Worm (Caenorhabditis elegans) whole organism, late embryonic: ENCODE measurements around the gene unc-26.

ENCODE experiments used
- C38D4.7 ChIP-seq: fragments of 200-800 bp; sonication (Bioruptor generic); optimal IDR thresholded peaks from 2 replicates; lab custom pipeline; 2018; ENCODE audit warnings: mild to moderate bottlenecking, missing genetic modification characterization, moderate library complexity, missing compliant biosample characterization
- F13H6.1 ChIP-seq: sonication (generic microtip); optimal IDR thresholded peaks from 2 replicates; lab custom pipeline; 2016; ENCODE audit warnings: missing genetic modification characterization, missing compliant biosample characterization
- K02D7.2 ChIP-seq: sonication (generic microtip); optimal IDR thresholded peaks from 2 replicates; lab custom pipeline; 2017; ENCODE audit warnings: mild to moderate bottlenecking, missing genetic modification characterization, missing compliant biosample characterization
- K09A11.1 ChIP-seq: sonication (generic microtip); optimal IDR thresholded peaks from 2 replicates; lab custom pipeline; 2017; ENCODE audit warnings: antibody characterized with exemption, mild to moderate bottlenecking, missing genetic modification characterization, missing compliant biosample characterization; ENCODE audit not compliant: insufficient read depth
- Y22D7AL.16 ChIP-seq: sonication (generic microtip); optimal IDR thresholded peaks from 2 replicates; lab custom pipeline; 2016; ENCODE audit warnings: missing genetic modification characterization, missing compliant biosample characterization
- ceh-19 ChIP-seq: fragments of 200-800 bp; sonication (Bioruptor generic); optimal IDR thresholded peaks from 2 replicates; lab custom pipeline; 2018; ENCODE audit warnings: mild to moderate bottlenecking, missing genetic modification characterization, missing compliant biosample characterization
- ceh-2 ChIP-seq: sonication (generic microtip); optimal IDR thresholded peaks from 2 replicates; lab custom pipeline; 2016; ENCODE audit warnings: missing genotype, missing genetic modification characterization, missing compliant biosample characterization
- ceh-22 ChIP-seq: sonication (generic microtip); optimal IDR thresholded peaks from 2 replicates; lab custom pipeline; 2017; ENCODE audit warnings: missing biosample characterization, missing genetic modification characterization
- ceh-30 ChIP-seq: fragments of 150-350 bp; optimal IDR thresholded peaks from 2 replicates; lab custom pipeline; 2014; ENCODE audit warnings: missing biosample characterization, missing genetic modification characterization
- ceh-6 ChIP-seq: fragments of 200-800 bp; sonication (Bioruptor generic); optimal IDR thresholded peaks from 2 replicates; lab custom pipeline; 2018; ENCODE audit warnings: mild to moderate bottlenecking, missing genetic modification characterization, missing compliant biosample characterization
- che-1 ChIP-seq: sonication (generic microtip); optimal IDR thresholded peaks from 2 replicates; lab custom pipeline; 2016; ENCODE audit warnings: mild to moderate bottlenecking, missing genetic modification characterization, missing compliant biosample characterization
- elt-2 ChIP-seq: sonication (generic microtip); optimal IDR thresholded peaks from 2 replicates; lab custom pipeline; 2016; ENCODE audit warnings: missing genetic modification reagents, missing genetic modification characterization, missing compliant biosample characterization
- ets-4 ChIP-seq: sonication (generic microtip); optimal IDR thresholded peaks from 2 replicates; lab custom pipeline; 2016; ENCODE audit warnings: missing genetic modification characterization, missing compliant biosample characterization
- eyg-1 ChIP-seq: sonication (generic microtip); optimal IDR thresholded peaks from 2 replicates; lab custom pipeline; 2016; ENCODE audit warnings: missing genotype, missing genetic modification characterization, missing compliant biosample characterization
- fax-1 ChIP-seq: sonication (generic microtip); optimal IDR thresholded peaks from 2 replicates; lab custom pipeline; 2016; ENCODE audit warnings: missing genotype, missing genetic modification characterization, missing compliant biosample characterization
- fkh-10 ChIP-seq: fragments of 150-350 bp; optimal IDR thresholded peaks from 2 replicates; lab custom pipeline; 2014; ENCODE audit warnings: missing biosample characterization, missing genetic modification reagents, missing genetic modification characterization
- fkh-6 ChIP-seq: sonication (generic microtip); optimal IDR thresholded peaks from 2 replicates; lab custom pipeline; 2016; ENCODE audit warnings: missing genetic modification characterization, missing compliant biosample characterization
- gmeb-2 ChIP-seq: sonication (generic microtip); optimal IDR thresholded peaks from 2 replicates; lab custom pipeline; 2016; ENCODE audit warnings: missing genetic modification characterization, inconsistent platforms, missing compliant biosample characterization
- hlh-13 ChIP-seq: fragments of 200-800 bp; sonication (Bioruptor generic); optimal IDR thresholded peaks from 2 replicates; lab custom pipeline; 2018; ENCODE audit warnings: mild to moderate bottlenecking, missing genetic modification characterization, missing compliant biosample characterization
- lim-6 ChIP-seq: sonication (generic microtip); optimal IDR thresholded peaks from 2 replicates; lab custom pipeline; 2016; ENCODE audit warnings: missing genetic modification characterization, missing compliant biosample characterization
- madf-2 ChIP-seq: sonication (generic microtip); optimal IDR thresholded peaks from 2 replicates; lab custom pipeline; 2017; ENCODE audit warnings: missing genetic modification characterization, missing compliant biosample characterization
- mec-3 ChIP-seq: sonication (generic microtip); optimal IDR thresholded peaks from 2 replicates; lab custom pipeline; 2016; ENCODE audit warnings: borderline replicate concordance, missing genetic modification characterization, missing compliant biosample characterization
- nfya-1 ChIP-seq: sonication (generic microtip); optimal IDR thresholded peaks from 2 replicates; lab custom pipeline; 2017; ENCODE audit warnings: missing genetic modification characterization, mild to moderate bottlenecking, missing compliant biosample characterization, antibody characterized with exemption, moderate library complexity
- odd-2 ChIP-seq: sonication (generic microtip); optimal IDR thresholded peaks from 2 replicates; lab custom pipeline; 2017; ENCODE audit warnings: antibody characterized with exemption, mild to moderate bottlenecking, missing genetic modification characterization, missing compliant biosample characterization
- pat-9 ChIP-seq: fragments of 200-800 bp; sonication (Bioruptor generic); optimal IDR thresholded peaks from 2 replicates; lab custom pipeline; 2018; ENCODE audit warnings: mild to moderate bottlenecking, missing genetic modification characterization, moderate library complexity, missing compliant biosample characterization
- pax-1 ChIP-seq: fragments of 150-350 bp; optimal IDR thresholded peaks from 2 replicates; lab custom pipeline; 2014; ENCODE audit warnings: missing biosample characterization, missing genetic modification characterization
- pha-4 ChIP-seq: fragments of 150-350 bp; optimal IDR thresholded peaks from 2 replicates; lab custom pipeline; 2018; ENCODE audit warnings: missing biosample characterization, missing genetic modification reagents, missing genetic modification characterization
- pros-1 ChIP-seq: fragments of 150-350 bp; optimal IDR thresholded peaks from 2 replicates; lab custom pipeline; 2014; ENCODE audit warnings: missing biosample characterization, missing genetic modification reagents, missing genetic modification characterization
- rnt-1 ChIP-seq: sonication (generic microtip); optimal IDR thresholded peaks from 2 replicates; lab custom pipeline; 2016; ENCODE audit warnings: missing genetic modification characterization, missing compliant biosample characterization
- sox-2 ChIP-seq: fragments of 200-800 bp; sonication (Bioruptor generic); IDR thresholded peaks from 2 replicates; pipeline ENCODE4 v1.3.6; 2022; ENCODE audit warnings: missing genetic modification reagents, missing genetic modification characterization, missing compliant biosample characterization
- tbx-7 ChIP-seq: sonication (generic microtip); optimal IDR thresholded peaks from 2 replicates; lab custom pipeline; 2016; ENCODE audit warnings: missing genotype, missing genetic modification characterization, missing compliant biosample characterization
- unc-3 ChIP-seq, 2 experiments: fragments of 200-800 bp in 1 of 2; sonication (Bioruptor generic) in 1 of 2; sonication (generic microtip) in 1 of 2; conservative IDR thresholded peaks in 1 of 2; optimal IDR thresholded peaks in 1 of 2; 2 replicates each; pipeline versions ENCODE4 v1.3.6 to Lab custom; 2016 to 2022; ENCODE audit warnings: missing compliant biosample characterization in 2 of 2, missing genetic modification characterization in 2 of 2, missing genetic modification reagents in 1 of 2
- unc-42 ChIP-seq: sonication (generic microtip); optimal IDR thresholded peaks from 2 replicates; lab custom pipeline; 2016; ENCODE audit warnings: missing genotype, missing genetic modification characterization, missing compliant biosample characterization
- unc-86 ChIP-seq: sonication (generic microtip); optimal IDR thresholded peaks from 2 replicates; lab custom pipeline; 2016; ENCODE audit warnings: missing genetic modification characterization, missing compliant biosample characterization
- zip-5 ChIP-seq: sonication (generic microtip); optimal IDR thresholded peaks from 2 replicates; lab custom pipeline; 2016; ENCODE audit warnings: missing genetic modification characterization, missing compliant biosample characterization
- ztf-16 ChIP-seq: sonication (generic microtip); optimal IDR thresholded peaks from 2 replicates; lab custom pipeline; 2017; ENCODE audit warnings: missing genetic modification characterization, missing compliant biosample characterization

unc-26 gene

DNA sequence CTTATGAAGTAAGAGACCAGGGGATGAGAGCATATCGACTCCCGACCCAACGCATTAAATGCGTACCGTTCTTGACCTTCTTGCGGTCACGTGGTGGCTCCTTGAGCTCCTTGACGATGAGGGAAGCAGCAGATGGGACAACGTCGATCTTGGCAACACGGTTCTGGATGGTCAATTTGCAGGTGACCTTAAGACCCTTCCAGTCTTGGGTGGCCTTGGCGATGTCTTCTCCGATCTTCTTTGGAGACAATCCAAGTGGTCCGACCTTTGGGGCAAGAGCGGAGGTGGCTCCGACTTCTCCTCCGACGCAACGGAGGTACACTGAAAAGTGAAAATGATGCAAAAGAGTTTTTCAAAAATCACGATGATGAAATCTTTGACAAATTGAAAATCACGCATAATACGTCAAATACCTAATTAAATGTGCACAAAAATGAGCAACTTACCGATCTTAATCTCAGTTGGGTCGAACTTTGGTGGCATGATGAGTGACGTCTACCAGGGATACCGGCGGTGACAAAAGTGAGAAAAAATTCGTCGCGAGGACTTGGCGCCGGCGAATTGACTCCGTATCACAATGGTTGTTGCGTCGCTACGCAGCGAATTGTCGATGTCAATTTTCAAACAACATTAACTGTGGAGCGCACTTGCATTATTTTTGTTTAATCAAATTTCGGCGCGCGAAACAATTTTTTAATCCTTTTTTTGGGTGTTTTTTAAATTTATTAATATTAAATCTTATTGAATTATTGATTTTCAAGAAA lies 32.1 kb downstream of the unc-26 start, which contains the start of gene rpl-12 (continued):
- TF ChIP-seq F13H6.1 (tag; lab: Kevin White, UChicago), result peak; percentile 26
- TF ChIP-seq ceh-19 (GFP tag; lab: Kevin White, UChicago), result no peak
- TF ChIP-seq ceh-30 (tag; lab: Kevin White, UChicago), result no peak
- no peak for TF ChIP-seq unc-3 (GFP tag; conservative IDR thresholded peaks at IDR 0.05; lab: Robert Waterston, UW)
- peak; percentile 70 for TF ChIP-seq unc-3 (tag; optimal IDR thresholded peaks at IDR 0.05; lab: Kevin White, UChicago)
- TF ChIP-seq fax-1 (tag; lab: Kevin White, UChicago), result peak; percentile 80
- no peak for TF ChIP-seq ceh-6 (GFP tag; lab: Kevin White, UChicago)
- peak; percentile 73 for TF ChIP-seq pat-9 (tag; lab: Kevin White, UChicago)
- no peak for TF ChIP-seq K02D7.2
- no peak for TF ChIP-seq ceh-22 (tag; lab: Kevin White, UChicago)
- TF ChIP-seq lim-6 (tag; lab: Kevin White, UChicago), result peak; percentile 24
- TF ChIP-seq ets-4 (tag; lab: Kevin White, UChicago), result peak; percentile 63
- no peak for TF ChIP-seq Y22D7AL.16 (tag; lab: Kevin White, UChicago)
- peak; percentile 4 for TF ChIP-seq eyg-1 (tag; lab: Kevin White, UChicago)
- TF ChIP-seq mec-3, result no peak
- TF ChIP-seq che-1 (tag; lab: Kevin White, UChicago), result no peak
- peak; percentile 66 for TF ChIP-seq madf-2 (tag; lab: Kevin White, UChicago)
- peak; percentile 80 for TF ChIP-seq sox-2 (GFP tag; lab: Robert Waterston, UW)
- TF ChIP-seq pros-1 (tag; lab: Kevin White, UChicago), result peak; percentile 73
- TF ChIP-seq ceh-2 (tag; lab: Kevin White, UChicago), result peak; percentile 48
- peak; percentile 75 for TF ChIP-seq pax-1 (tag; lab: Kevin White, UChicago)
- peak; percentile 44 for TF ChIP-seq K09A11.1 (tag; lab: Kevin White, UChicago)
- TF ChIP-seq hlh-13 (GFP tag; lab: Kevin White, UChicago), result peak; percentile 8
- no peak for TF ChIP-seq odd-2 (tag; lab: Kevin White, UChicago)
- TF ChIP-seq unc-42 (tag; lab: Kevin White, UChicago), result peak; percentile 100
- no peak for TF ChIP-seq C38D4.7
- TF ChIP-seq rnt-1, result peak; percentile 73
- peak; percentile 92 for TF ChIP-seq nfya-1 (tag; lab: Kevin White, UChicago)
- no peak for TF ChIP-seq ztf-16 (tag; lab: Kevin White, UChicago)
- TF ChIP-seq gmeb-2 (tag; lab: Kevin White, UChicago), result peak; percentile 9
- no peak for TF ChIP-seq zip-5 (tag; lab: Kevin White, UChicago)

- TF ChIP-seq unc-86 (no peak), pha-4 (tag; lab: Kevin White, UChicago) (no peak), fkh-10 (no peak), tbx-7 (tag; lab: Kevin White, UChicago) (no peak), elt-2 (no peak), fkh-6 (no peak)
Measured at ce11 chrIV:13238943-13239861, 33.1 kb downstream of the unc-26 start, which contains the start of gene tag-115. tag-115 (minus strand) TSS chrIV:13239414.
